Worm (Caenorhabditis elegans): ENCODE results near the gene str-109.

- TF ChIP-seq snpc-4 (tag; optimal IDR thresholded peaks at IDR 0.05) (no peak), unc-39 (tag; optimal IDR thresholded peaks at IDR 0.05) (no peak), lin-13 (tag; optimal IDR thresholded peaks at IDR 0.05) (no peak), elt-3 (tag; optimal IDR thresholded peaks at IDR 0.05) (no peak), unc-62 (GFP tag; optimal IDR thresholded peaks at IDR 0.05) (no peak), nhr-76 (tag; optimal IDR thresholded peaks at IDR 0.05) (no peak), elt-1 (tag; optimal IDR thresholded peaks at IDR 0.05; ENCODE audit: borderline replicate concordance, insufficient read depth) (no peak), sptf-1 (tag; optimal IDR thresholded peaks at IDR 0.05) (no peak)
Measured at ce11 chrV:16153375-16153774, 8.6 kb downstream of the str-109 start, which contains the start of gene str-254.
